Worm (Caenorhabditis elegans) whole organism, young adult: Measurements from ENCODE around the gene wdr-31.

Source experiments
- D2030.7 ChIP-seq: fragments of 200-800 bp; sonication (Bioruptor generic); IDR thresholded peaks from 2 replicates; pipeline ENCODE4 v1.3.6; 2022; ENCODE audit warnings: missing genetic modification reagents, missing genetic modification characterization, missing compliant biosample characterization
- F33H1.4 ChIP-seq: fragments of 200-800 bp; sonication (Bioruptor generic); IDR thresholded peaks from 2 replicates; pipeline ENCODE4 v1.3.6; 2022; ENCODE audit warnings: missing genetic modification reagents, missing genetic modification characterization, missing compliant biosample characterization
- F39B2.1 ChIP-seq: fragments of 200-800 bp; sonication (Bioruptor generic); IDR thresholded peaks from 2 replicates; pipeline ENCODE4 v1.3.6; 2022; ENCODE audit warnings: missing genetic modification reagents, missing genetic modification characterization, missing compliant biosample characterization
- F57A8.1 ChIP-seq: fragments of 200-800 bp; sonication (Bioruptor generic); optimal IDR thresholded peaks from 2 replicates; lab custom pipeline; 2018; ENCODE audit warnings: mild to moderate bottlenecking, missing genetic modification characterization, moderate library complexity, missing compliant biosample characterization
- K12H6.12 ChIP-seq: fragments of 200-800 bp; sonication (Bioruptor generic); optimal IDR thresholded peaks from 2 replicates; lab custom pipeline; 2018; ENCODE audit warnings: mild to moderate bottlenecking, missing genetic modification characterization, missing compliant biosample characterization
- T26A5.8 ChIP-seq: sonication (generic microtip); optimal IDR thresholded peaks from 2 replicates; lab custom pipeline; 2016; ENCODE audit warnings: missing genetic modification characterization, missing compliant biosample characterization
- Y79H2A.3 ChIP-seq: fragments of 200-800 bp; sonication (Bioruptor generic); conservative IDR thresholded peaks from 2 replicates; pipeline ENCODE4 v1.3.6; 2022; ENCODE audit warnings: missing genetic modification reagents, missing genetic modification characterization, missing compliant biosample characterization
- aptf-2 ChIP-seq: fragments of 200-800 bp; sonication (Bioruptor generic); conservative IDR thresholded peaks from 2 replicates; pipeline ENCODE4 v1.3.6; 2022; ENCODE audit warnings: missing genetic modification reagents, missing genetic modification characterization, missing compliant biosample characterization
- attf-5 ChIP-seq: fragments of 200-800 bp; sonication (Bioruptor generic); optimal IDR thresholded peaks from 2 replicates; lab custom pipeline; 2018; ENCODE audit warnings: mild to moderate bottlenecking, missing genetic modification characterization, missing compliant biosample characterization
- bed-2 ChIP-seq: fragments of 200-800 bp; sonication (Bioruptor generic); IDR thresholded peaks from 2 replicates; pipeline ENCODE4 v1.3.6; 2022; ENCODE audit warnings: missing genetic modification reagents, missing genetic modification characterization, missing compliant biosample characterization
- cebp-2 ChIP-seq: fragments of 200-800 bp; sonication (Bioruptor generic); IDR thresholded peaks from 2 replicates; pipeline ENCODE4 v1.3.6; 2022; ENCODE audit warnings: missing genetic modification characterization, missing compliant biosample characterization
- ceh-100 ChIP-seq: fragments of 200-800 bp; sonication (Bioruptor generic); IDR thresholded peaks from 2 replicates; pipeline ENCODE4 v1.3.6; 2022; ENCODE audit warnings: missing genetic modification reagents, missing genetic modification characterization, missing compliant biosample characterization
- ceh-27 ChIP-seq: fragments of 200-800 bp; sonication (Bioruptor generic); optimal IDR thresholded peaks from 2 replicates; lab custom pipeline; 2018; ENCODE audit warnings: mild to moderate bottlenecking, missing genetic modification characterization, moderate library complexity, missing compliant biosample characterization
- dox-1 ChIP-seq: fragments of 200-800 bp; sonication (Bioruptor generic); IDR thresholded peaks from 2 replicates; pipeline ENCODE4 v1.3.6; 2022; ENCODE audit warnings: missing genetic modification reagents, missing genetic modification characterization, missing compliant biosample characterization
- egrh-3 ChIP-seq: fragments of 200-800 bp; sonication (Bioruptor generic); IDR thresholded peaks from 2 replicates; pipeline ENCODE4 v1.3.6; 2022; ENCODE audit warnings: missing genetic modification reagents, missing genetic modification characterization, missing compliant biosample characterization
- ets-4 ChIP-seq: fragments of 200-800 bp; sonication (Bioruptor generic); optimal IDR thresholded peaks from 2 replicates; lab custom pipeline; 2018; ENCODE audit warnings: mild to moderate bottlenecking, missing genetic modification characterization, missing compliant biosample characterization
- lin-26 ChIP-seq: fragments of 200-800 bp; sonication (Bioruptor generic); IDR thresholded peaks from 2 replicates; pipeline ENCODE4 v1.3.6; 2022; ENCODE audit warnings: missing genetic modification reagents, missing genetic modification characterization, missing compliant biosample characterization
- lin-54 ChIP-seq: fragments of 200-800 bp; sonication (Bioruptor generic); optimal IDR thresholded peaks from 2 replicates; lab custom pipeline; 2018; ENCODE audit warnings: mild to moderate bottlenecking, missing genetic modification characterization, missing compliant biosample characterization
- lsl-1 ChIP-seq: fragments of 200-800 bp; sonication (Bioruptor generic); optimal IDR thresholded peaks from 2 replicates; lab custom pipeline; 2018; ENCODE audit warnings: mild to moderate bottlenecking, missing genetic modification characterization, moderate library complexity, missing compliant biosample characterization
- madf-6 ChIP-seq: fragments of 200-800 bp; sonication (Bioruptor generic); IDR thresholded peaks from 2 replicates; pipeline ENCODE4 v1.3.6; 2022; ENCODE audit warnings: missing genetic modification reagents, missing genetic modification characterization, missing compliant biosample characterization
- madf-8 ChIP-seq: fragments of 200-800 bp; sonication (Bioruptor generic); conservative IDR thresholded peaks from 2 replicates; pipeline ENCODE4 v1.3.6; 2022; ENCODE audit warnings: missing genetic modification reagents, missing genetic modification characterization, missing compliant biosample characterization
- mcd-1 ChIP-seq: fragments of 200-800 bp; sonication (Bioruptor generic); IDR thresholded peaks from 2 replicates; pipeline ENCODE4 v1.3.6; 2022; ENCODE audit warnings: missing genetic modification reagents, missing genetic modification characterization, missing compliant biosample characterization
- nfya-1 ChIP-seq: sonication (generic microtip); optimal IDR thresholded peaks from 2 replicates; lab custom pipeline; 2017; ENCODE audit warnings: antibody characterized with exemption, missing compliant biosample characterization, missing genetic modification characterization, borderline replicate concordance; ENCODE audit not compliant: insufficient read depth
- nfya-2 ChIP-seq: fragments of 200-800 bp; sonication (Bioruptor generic); IDR thresholded peaks from 2 replicates; pipeline ENCODE4 v1.3.6; 2022; ENCODE audit warnings: missing genetic modification reagents, missing genetic modification characterization, missing compliant biosample characterization
- nfyb-1 ChIP-seq: fragments of 200-800 bp; sonication (Bioruptor generic); IDR thresholded peaks from 2 replicates; pipeline ENCODE4 v1.3.6; 2022; ENCODE audit warnings: missing genetic modification reagents, missing genetic modification characterization, missing compliant biosample characterization
- nhr-179 ChIP-seq: sonication (generic microtip); optimal IDR thresholded peaks from 2 replicates; lab custom pipeline; 2016; ENCODE audit warnings: mild to moderate bottlenecking, missing genetic modification characterization, missing compliant biosample characterization
- nhr-90 ChIP-seq: sonication (generic microtip); optimal IDR thresholded peaks from 2 replicates; lab custom pipeline; 2016; ENCODE audit warnings: missing genotype, mild to moderate bottlenecking, missing genetic modification characterization, missing compliant biosample characterization
- rcor-1 ChIP-seq: fragments of 200-800 bp; sonication (Bioruptor generic); IDR thresholded peaks from 2 replicates; pipeline ENCODE4 v1.3.6; 2022; ENCODE audit warnings: missing genetic modification reagents, missing genetic modification characterization, missing compliant biosample characterization
- sea-2 ChIP-seq: fragments of 200-800 bp; sonication (Bioruptor generic); IDR thresholded peaks from 2 replicates; pipeline ENCODE4 v1.3.6; 2022; ENCODE audit warnings: missing genetic modification characterization, missing compliant biosample characterization
- snpc-1.1 ChIP-seq: sonication (generic microtip); optimal IDR thresholded peaks from 2 replicates; lab custom pipeline; 2017; ENCODE audit warnings: missing genetic modification characterization, mild to moderate bottlenecking, missing compliant biosample characterization, antibody characterized with exemption, moderate library complexity, missing genotype, missing genetic modification reagents; ENCODE audit not compliant: insufficient read depth
- snpc-3.4 ChIP-seq: sonication (generic microtip); optimal IDR thresholded peaks from 2 replicates; lab custom pipeline; 2017; ENCODE audit warnings: missing genetic modification characterization, mild to moderate bottlenecking, missing compliant biosample characterization, antibody characterized with exemption, moderate library complexity, missing genotype, missing genetic modification reagents
- tbp1 ChIP-seq: fragments of 200-800 bp; sonication (Bioruptor generic); optimal IDR thresholded peaks from 2 replicates; lab custom pipeline; 2018; ENCODE audit warnings: mild to moderate bottlenecking, missing genetic modification characterization, missing compliant biosample characterization
- unc-130 ChIP-seq: sonication (generic microtip); optimal IDR thresholded peaks from 2 replicates; lab custom pipeline; 2016; ENCODE audit warnings: missing genetic modification reagents, missing genetic modification characterization, missing compliant biosample characterization
- unc-62 ChIP-seq: fragments of 150-350 bp; optimal IDR thresholded peaks from 2 replicates; lab custom pipeline; 2014; ENCODE audit warnings: missing biosample characterization, missing genetic modification reagents, missing genetic modification characterization
- zfh-2 ChIP-seq: fragments of 200-800 bp; sonication (Bioruptor generic); conservative IDR thresholded peaks from 2 replicates; pipeline ENCODE4 v1.3.6; 2022; ENCODE audit warnings: missing genetic modification reagents, missing genetic modification characterization, missing compliant biosample characterization
- zim-3 ChIP-seq: sonication (generic microtip); optimal IDR thresholded peaks from 2 replicates; lab custom pipeline; 2017; ENCODE audit warnings: mild to moderate bottlenecking, missing genetic modification characterization, moderate library complexity, missing compliant biosample characterization
- ztf-28 ChIP-seq: fragments of 200-800 bp; sonication (Bioruptor generic); IDR thresholded peaks from 2 replicates; pipeline ENCODE4 v1.3.6; 2022; ENCODE audit warnings: missing genetic modification reagents, missing genetic modification characterization, missing compliant biosample characterization

Gene wdr-31

DNA sequence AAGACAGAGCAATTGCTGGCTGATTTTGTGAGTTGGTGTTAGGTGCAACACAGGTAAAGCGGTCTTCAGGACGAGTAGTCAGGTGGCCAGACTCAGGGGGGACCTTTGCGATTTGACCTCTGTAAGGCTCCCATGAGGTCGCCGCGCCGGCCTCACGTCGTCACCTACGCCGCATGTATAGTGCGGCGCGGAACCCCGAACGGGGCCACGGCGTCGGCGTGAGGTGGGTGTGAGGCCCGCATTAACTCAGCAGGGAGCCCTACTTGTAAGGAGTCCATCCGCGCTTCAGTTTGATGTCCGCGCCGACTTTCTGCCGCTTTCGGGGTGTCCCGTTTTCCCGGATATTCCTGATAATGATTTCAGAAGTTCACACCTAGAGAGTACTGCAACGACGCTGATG lies 19.5 kb upstream of the wdr-31 start:
- TF ChIP-seq unc-62, result no peak
- TF ChIP-seq lin-26 (GFP tag; lab: Robert Waterston, UW), result 0 out of 2 replicates have a peak, but pooled peaks have one; percentile 4
- TF ChIP-seq zfh-2 (GFP tag; lab: Robert Waterston, UW), result peak; percentile 73
- TF ChIP-seq egrh-3, result peak; percentile 52; the same call in 1 of the 2 replicates

DNA sequence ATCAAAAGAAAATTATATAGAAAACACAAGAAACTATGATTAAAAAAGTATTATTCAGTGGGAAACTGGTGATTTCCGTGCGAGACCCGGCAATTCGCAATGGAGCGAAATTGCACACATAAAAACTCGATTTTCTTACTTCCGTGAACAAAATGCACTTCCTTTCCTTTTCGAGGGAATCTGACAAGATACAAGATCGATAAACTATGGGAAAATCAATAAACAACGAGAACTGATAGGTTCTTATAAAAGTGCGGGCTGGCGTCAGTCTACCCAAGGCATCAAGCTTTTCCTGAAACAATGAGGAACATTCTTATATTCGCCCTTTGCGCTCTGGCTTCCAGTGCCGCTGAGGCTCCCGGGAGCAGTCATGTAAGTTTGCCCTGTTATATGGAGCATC lies 17.9 kb upstream of the wdr-31 start, which contains the start of gene F29A7.3:
Gene F29A7.3, plus strand, starts transcription at position 301 of the 400 bp plus-strand sequence.
- no peak for TF ChIP-seq nhr-179 (tag; lab: Kevin White, UChicago)
- TF ChIP-seq, all 124 proteins: peak for 0

ce11 chrII:2752536-2752935 lies 17.4 kb upstream of the wdr-31 start, which contains the start of gene F29A7.6:
TSS of gene F29A7.6 (minus strand) at chrII:2752611.
- TF ChIP-seq ztf-28 (GFP tag; lab: Robert Waterston, UW), result peak; percentile 69; the same call in 1 of the 2 replicates
- TF ChIP-seq ceh-27 (GFP tag; lab: Kevin White, UChicago), result peak; percentile 54
- TF ChIP-seq nhr-90 (tag; lab: Kevin White, UChicago), result no peak
- TF ChIP-seq lsl-1 (GFP tag; lab: Kevin White, UChicago), result peak; percentile 13
- 0 out of 2 replicates have a peak, but pooled peaks have one; percentile 55 for TF ChIP-seq bed-2 (GFP tag; lab: Robert Waterston, UW)
- peak; percentile 55 for TF ChIP-seq D2030.7
- peak; percentile 62 for TF ChIP-seq madf-6 (GFP tag; lab: Robert Waterston, UW)
- no peak for TF ChIP-seq nfyb-1 (GFP tag; lab: Robert Waterston, UW)
- TF ChIP-seq lin-54 (GFP tag; lab: Kevin White, UChicago), result peak; percentile 55
- TF ChIP-seq tbp1 (GFP tag; lab: Kevin White, UChicago), result peak; percentile 21
- no peak for TF ChIP-seq F57A8.1 (GFP tag; lab: Kevin White, UChicago)
- TF ChIP-seq snpc-1.1, result peak; percentile 5
- no peak for TF ChIP-seq ets-4 (GFP tag; lab: Kevin White, UChicago)
- no peak for TF ChIP-seq snpc-3.4 (tag; lab: Kevin White, UChicago)
- no peak for TF ChIP-seq zim-3 (tag; lab: Kevin White, UChicago)
- no peak for TF ChIP-seq Y79H2A.3 (GFP tag; lab: Robert Waterston, UW)
- no peak for TF ChIP-seq F39B2.1 (GFP tag; lab: Robert Waterston, UW)
- TF ChIP-seq cebp-2 (GFP tag; lab: Robert Waterston, UW), result no peak
- TF ChIP-seq ceh-100 (GFP tag; lab: Robert Waterston, UW), result peak; percentile 38
- peak; percentile 54; the same call in 1 of the 2 replicates for TF ChIP-seq aptf-2
- TF ChIP-seq rcor-1 (GFP tag; lab: Robert Waterston, UW), result peak; percentile 35; the same call in 1 of the 2 replicates
- peak; percentile 31 for TF ChIP-seq K12H6.12
- peak; percentile 66 for TF ChIP-seq attf-5
- peak; percentile 35 for TF ChIP-seq unc-130 (GFP tag; lab: Kevin White, UChicago)
- peak; percentile 96 for TF ChIP-seq mcd-1 (GFP tag; lab: Robert Waterston, UW)
- peak; percentile 63; the same call in 1 of the 2 replicates for TF ChIP-seq dox-1
- TF ChIP-seq T26A5.8 (tag; lab: Kevin White, UChicago), result no peak
- peak; percentile 23 for TF ChIP-seq madf-8 (GFP tag; lab: Robert Waterston, UW)
- no peak for TF ChIP-seq nfya-2 (GFP tag; lab: Robert Waterston, UW)
- TF ChIP-seq sea-2 (GFP tag; lab: Robert Waterston, UW), result no peak
- no peak for TF ChIP-seq nfya-1
- TF ChIP-seq F33H1.4 (GFP tag; lab: Robert Waterston, UW), result peak; percentile 36; the same call in 1 of the 2 replicates
